Fruit fly (Drosophila melanogaster): ENCODE measurements around the gene CG11262.
A peak's percentile ranks its signal among the peaks of the same experiment; 100 is the strongest.

CG11262 gene

dm6 chr3L:13021727-13022126 lies 26.8 kb downstream of the CG11262 start (continued):
- TF ChIP-seq sv (GFP tag; optimal IDR thresholded peaks at IDR 0.05) (no peak), usp (GFP tag; optimal IDR thresholded peaks at IDR 0.05) (no peak)

dm6 chr3L:13022160-13022853 lies 27.4 kb downstream of the CG11262 start, which contains the start of gene Adk2:
Gene Adk2, minus strand, starts transcription at chr3L:13022688.
- TF ChIP-seq rgr (GFP tag; optimal IDR thresholded peaks at IDR 0.05) (peak; percentile 40), Rel (GFP tag; optimal IDR thresholded peaks at IDR 0.05) (no peak), Rel (tag; optimal IDR thresholded peaks at IDR 0.05) (peak; percentile 78), pan (optimal IDR thresholded peaks at IDR 0.05) (no peak), woc (GFP tag; optimal IDR thresholded peaks at IDR 0.05) (no peak), HLH106 (tag; optimal IDR thresholded peaks at IDR 0.05) (no peak), Jra (GFP tag; optimal IDR thresholded peaks at IDR 0.05) (no peak), CG9705 (GFP tag; optimal IDR thresholded peaks at IDR 0.05) (no peak), tai (GFP tag; optimal IDR thresholded peaks at IDR 0.05) (no peak), Mio (GFP tag; optimal IDR thresholded peaks at IDR 0.05) (no peak), Hr83 (GFP tag; optimal IDR thresholded peaks at IDR 0.05; ENCODE audit: poor library complexity, severe bottlenecking) (peak; percentile 39), Sp1 (GFP tag; optimal IDR thresholded peaks at IDR 0.05) (no peak), N (GFP tag; optimal IDR thresholded peaks at IDR 0.05) (no peak), sv (GFP tag; optimal IDR thresholded peaks at IDR 0.05) (no peak), h (GFP tag; optimal IDR thresholded peaks at IDR 0.05) (peak; percentile 10), fru (GFP tag; optimal IDR thresholded peaks at IDR 0.05) (no peak), Myc (optimal IDR thresholded peaks at IDR 0.05) (no peak), Abd-B (GFP tag; optimal IDR thresholded peaks at IDR 0.05) (no peak), OdsH (GFP tag; optimal IDR thresholded peaks at IDR 0.05) (no peak), CG32264 (GFP tag; optimal IDR thresholded peaks at IDR 0.05) (no peak), GATAd (GFP tag; optimal IDR thresholded peaks at IDR 0.05) (no peak), Hnf4 (GFP tag; optimal IDR thresholded peaks at IDR 0.05) (no peak), Hr78 (GFP tag; optimal IDR thresholded peaks at IDR 0.05) (no peak), dmrt93B (GFP tag; optimal IDR thresholded peaks at IDR 0.05) (no peak), br (GFP tag; optimal IDR thresholded peaks at IDR 0.05) (no peak), dsf (GFP tag; optimal IDR thresholded peaks at IDR 0.05; ENCODE audit: borderline replicate concordance) (no peak)

- TF ChIP-seq fru (GFP tag; optimal IDR thresholded peaks at IDR 0.05) (peak; percentile 61), sage (GFP tag; optimal IDR thresholded peaks at IDR 0.05) (peak; percentile 36), h (GFP tag; optimal IDR thresholded peaks at IDR 0.05) (peak; percentile 58), dl (GFP tag; optimal IDR thresholded peaks at IDR 0.05; ENCODE audit: insufficient read depth in 1 of 2, partially characterized antibody in 2 of 2) (no peak), psq (GFP tag; optimal IDR thresholded peaks at IDR 0.05) (peak; percentile 56), Abd-B (GFP tag; optimal IDR thresholded peaks at IDR 0.05) (no peak), CG32264 (GFP tag; optimal IDR thresholded peaks at IDR 0.05) (no peak), Dif (GFP tag; optimal IDR thresholded peaks at IDR 0.05; ENCODE audit: partially characterized antibody) (peak; percentile 32), brk (GFP tag; optimal IDR thresholded peaks at IDR 0.05) (peak; percentile 56), dmrt93B (GFP tag; optimal IDR thresholded peaks at IDR 0.05) (peak; percentile 81), pan (optimal IDR thresholded peaks at IDR 0.05) (no peak), Myc (optimal IDR thresholded peaks at IDR 0.05) (peak; percentile 61), Hnf4 (GFP tag; optimal IDR thresholded peaks at IDR 0.05) (peak; percentile 71), CrebA (GFP tag; optimal IDR thresholded peaks at IDR 0.05; ENCODE audit: borderline replicate concordance) (no peak), foxo (GFP tag; optimal IDR thresholded peaks at IDR 0.05) (peak in 1 of 2 experiments; percentile 63), Jra (GFP tag; optimal IDR thresholded peaks at IDR 0.05) (peak; percentile 40), woc (GFP tag; optimal IDR thresholded peaks at IDR 0.05) (peak; percentile 61), Hr78 (GFP tag; optimal IDR thresholded peaks at IDR 0.05) (peak; percentile 18), rgr (GFP tag; optimal IDR thresholded peaks at IDR 0.05) (peak; percentile 79), CG9705 (GFP tag; optimal IDR thresholded peaks at IDR 0.05) (peak; percentile 79), tai (GFP tag; optimal IDR thresholded peaks at IDR 0.05) (peak; percentile 70), Mio (GFP tag; optimal IDR thresholded peaks at IDR 0.05) (peak; percentile 57), ey (GFP tag; optimal IDR thresholded peaks at IDR 0.05) (peak; percentile 27), OdsH (GFP tag; optimal IDR thresholded peaks at IDR 0.05) (no peak), GATAd (GFP tag; optimal IDR thresholded peaks at IDR 0.05) (no peak), br (GFP tag; optimal IDR thresholded peaks at IDR 0.05) (peak; percentile 57), HLH106 (tag; optimal IDR thresholded peaks at IDR 0.05) (peak; percentile 50), Dfd (GFP tag; optimal IDR thresholded peaks at IDR 0.05) (no peak), lola (GFP tag; optimal IDR thresholded peaks at IDR 0.05) (no peak), Hr83 (GFP tag; optimal IDR thresholded peaks at IDR 0.05; ENCODE audit: poor library complexity, severe bottlenecking) (peak; percentile 96), usp (GFP tag; optimal IDR thresholded peaks at IDR 0.05) (no peak), Vsx2 (GFP tag; optimal IDR thresholded peaks at IDR 0.05; ENCODE audit: partially characterized antibody) (no peak), jim (GFP tag; optimal IDR thresholded peaks at IDR 0.05) (no peak), sv (GFP tag; optimal IDR thresholded peaks at IDR 0.05) (peak; percentile 82), Sp1 (GFP tag; optimal IDR thresholded peaks at IDR 0.05) (peak; percentile 78), Rel (GFP tag; optimal IDR thresholded peaks at IDR 0.05) (no peak), Rel (tag; optimal IDR thresholded peaks at IDR 0.05) (peak; percentile 39), N (GFP tag; optimal IDR thresholded peaks at IDR 0.05) (peak; percentile 87), dsf (GFP tag; optimal IDR thresholded peaks at IDR 0.05; ENCODE audit: borderline replicate concordance) (peak; percentile 40)
Measured at dm6 chr3L:13022854-13023560, 28.1 kb downstream of the CG11262 start, which contains the start of gene RpS12. Gene RpS12, plus strand, starts transcription at chr3L:13023352.
